Fruit fly (Drosophila melanogaster): ENCODE data around the gene Edem1.

Gene Edem1

dm6 chrX:1865673-1866072 is 43.0 kb downstream of the Edem1 start, which contains the start of the genes Gcna and MED18 (continued):
- no peak for TF ChIP-seq Optix (GFP tag; IDR thresholded peaks at IDR 0.05)
- TF ChIP-seq fd102C (GFP tag; optimal IDR thresholded peaks at IDR 0.05) = no peak
- no peak for TF ChIP-seq Hand (GFP tag; optimal IDR thresholded peaks at IDR 0.05)
- no peak for TF ChIP-seq CG9215 (GFP tag; IDR thresholded peaks at IDR 0.05)
- TF ChIP-seq en (GFP tag; optimal IDR thresholded peaks at IDR 0.05) = no peak
- no peak for TF ChIP-seq Neu2 (GFP tag; optimal IDR thresholded peaks at IDR 0.05; ENCODE audit: borderline replicate concordance)
- TF ChIP-seq run (tag; optimal IDR thresholded peaks at IDR 0.05) = no peak
- no peak for TF ChIP-seq otp (GFP tag; IDR thresholded peaks at IDR 0.05)
- TF ChIP-seq Oaz (GFP tag; IDR thresholded peaks at IDR 0.05) = no peak
- no peak for TF ChIP-seq CG13123 (GFP tag; optimal IDR thresholded peaks at IDR 0.05)
- 0 out of 3 replicates have a peak, but pooled peaks have one; percentile 22 for TF ChIP-seq zen2 (GFP tag; IDR thresholded peaks at IDR 0.05; ENCODE audit: partially characterized antibody)
- no peak for TF ChIP-seq CG15479 (GFP tag; optimal IDR thresholded peaks at IDR 0.05)
- no peak for TF ChIP-seq croc (GFP tag; conservative IDR thresholded peaks at IDR 0.05)
- TF ChIP-seq gsb (GFP tag; IDR thresholded peaks at IDR 0.05) = no peak
- TF ChIP-seq btn (GFP tag; optimal IDR thresholded peaks at IDR 0.05) = no peak
- TF ChIP-seq Drgx (GFP tag; IDR thresholded peaks at IDR 0.05) = no peak
- peak; percentile 56; the same call in 2 of the 3 replicates for TF ChIP-seq CG34224 (GFP tag; IDR thresholded peaks at IDR 0.05; ENCODE audit: partially characterized antibody)
- TF ChIP-seq BEAF-32 (GFP tag; optimal IDR thresholded peaks at IDR 0.05) = peak; percentile 23
- no peak for TF ChIP-seq D19A (tag; optimal IDR thresholded peaks at IDR 0.05)
- no peak for TF ChIP-seq CG12942 (GFP tag; optimal IDR thresholded peaks at IDR 0.05)
- no peak for TF ChIP-seq pros (GFP tag; optimal IDR thresholded peaks at IDR 0.05)
- no peak for TF ChIP-seq CG4282 (GFP tag; optimal IDR thresholded peaks at IDR 0.05)
- no peak for TF ChIP-seq YL-1 (GFP tag; optimal IDR thresholded peaks at IDR 0.05)
- no peak for TF ChIP-seq seq (GFP tag; IDR thresholded peaks at IDR 0.05)
- TF ChIP-seq sens-2 (GFP tag; IDR thresholded peaks at IDR 0.05) = no peak
- TF ChIP-seq sima (GFP tag; optimal IDR thresholded peaks at IDR 0.05) = no peak
- no peak for TF ChIP-seq CG3407 (GFP tag; optimal IDR thresholded peaks at IDR 0.05)
- TF ChIP-seq dmrt99B (tag; optimal IDR thresholded peaks at IDR 0.05) = no peak
- no peak for TF ChIP-seq CG31224 (GFP tag; IDR thresholded peaks at IDR 0.05)
- TF ChIP-seq Abd-B (GFP tag; optimal IDR thresholded peaks at IDR 0.05) = no peak
- no peak for TF ChIP-seq Aef1 (GFP tag; IDR thresholded peaks at IDR 0.05)
- no peak for TF ChIP-seq bab2 (GFP tag; optimal IDR thresholded peaks at IDR 0.05)
- TF ChIP-seq Nf-YA (GFP tag; IDR thresholded peaks at IDR 0.05) = no peak
- no peak for TF ChIP-seq nerfin-1 (tag; optimal IDR thresholded peaks at IDR 0.05)
- TF ChIP-seq bsh (GFP tag; optimal IDR thresholded peaks at IDR 0.05) = no peak
- no peak for TF ChIP-seq chif (GFP tag; optimal IDR thresholded peaks at IDR 0.05)
- no peak for TF ChIP-seq Ssrp (tag; optimal IDR thresholded peaks at IDR 0.05)
- TF ChIP-seq kay (GFP tag; optimal IDR thresholded peaks at IDR 0.05) = no peak
- no peak for TF ChIP-seq CG11695 (GFP tag; IDR thresholded peaks at IDR 0.05)
- no peak for TF ChIP-seq CG13296 (GFP tag; optimal IDR thresholded peaks at IDR 0.05)
- TF ChIP-seq HLH4C (GFP tag; IDR thresholded peaks at IDR 0.05; ENCODE audit: partially characterized antibody) = peak; percentile 31; the same call in 1 of the 3 replicates
- no peak for TF ChIP-seq fd64A (GFP tag; optimal IDR thresholded peaks at IDR 0.05)
- TF ChIP-seq tin (GFP tag; optimal IDR thresholded peaks at IDR 0.05) = no peak
- no peak for TF ChIP-seq Eip74EF (GFP tag; optimal IDR thresholded peaks at IDR 0.05)
- no peak for TF ChIP-seq kah (GFP tag; optimal IDR thresholded peaks at IDR 0.05)
- no peak for TF ChIP-seq pho (GFP tag; optimal IDR thresholded peaks at IDR 0.05)
- no peak for TF ChIP-seq Hr78 (GFP tag; optimal IDR thresholded peaks at IDR 0.05)
- no peak for TF ChIP-seq Dbx (GFP tag; IDR thresholded peaks at IDR 0.05)
- TF ChIP-seq hbn (GFP tag; IDR thresholded peaks at IDR 0.05; ENCODE audit: partially characterized antibody) = peak; percentile 29; the same call in 1 of the 2 replicates
- no peak for TF ChIP-seq knrl (GFP tag; IDR thresholded peaks at IDR 0.05; ENCODE audit: partially characterized antibody)
- TF ChIP-seq CG34376 (GFP tag; optimal IDR thresholded peaks at IDR 0.05) = no peak
